Worm (Caenorhabditis elegans) whole organism, L3 larva: ENCODE measurements around the gene C09E7.10.
A peak's percentile ranks its signal among the peaks of the same experiment; 100 is the strongest.

ENCODE experiments used
- aly-2 ChIP-seq: fragments of 150-350 bp; optimal IDR thresholded peaks from 2 replicates; lab custom pipeline; 2014; ENCODE audit warnings: missing biosample characterization, missing genetic modification characterization
- ama-1 ChIP-seq: fragments of 150-350 bp; optimal IDR thresholded peaks from 2 replicates; lab custom pipeline; 2018
- ceh-16 ChIP-seq: sonication (generic microtip); optimal IDR thresholded peaks from 2 replicates; lab custom pipeline; 2017; ENCODE audit warnings: missing biosample characterization, missing genetic modification characterization
- ceh-9 ChIP-seq: sonication (generic microtip); optimal IDR thresholded peaks from 2 replicates; lab custom pipeline; 2018; ENCODE audit warnings: missing biosample characterization, missing genetic modification characterization
- daf-12 ChIP-seq: fragments of 150-350 bp; optimal IDR thresholded peaks from 2 replicates; lab custom pipeline; 2014; ENCODE audit warnings: missing biosample characterization, missing genetic modification reagents, missing genetic modification characterization
- egl-27 ChIP-seq: sonication (generic microtip); optimal IDR thresholded peaks from 4 replicates; lab custom pipeline; 2017; ENCODE audit warnings: missing biosample characterization, missing genetic modification reagents, missing genetic modification characterization
- elt-2 ChIP-seq: sonication (generic microtip); optimal IDR thresholded peaks from 2 replicates; lab custom pipeline; 2016; ENCODE audit warnings: missing genetic modification reagents, mild to moderate bottlenecking, missing genetic modification characterization, missing compliant biosample characterization
- eor-1 ChIP-seq, 2 experiments: fragments of 150-350 bp; optimal IDR thresholded peaks; 2 replicates each; lab custom pipeline; 2014 to 2018; ENCODE audit warnings: missing biosample characterization in 2 of 2, missing genetic modification characterization in 2 of 2
- fkh-10 ChIP-seq: sonication (generic microtip); optimal IDR thresholded peaks from 2 replicates; lab custom pipeline; 2017; ENCODE audit warnings: missing biosample characterization, missing genetic modification reagents, missing genetic modification characterization
- fos-1 ChIP-seq: fragments of 150-350 bp; optimal IDR thresholded peaks from 2 replicates; lab custom pipeline; 2014; ENCODE audit warnings: missing biosample characterization, missing genetic modification characterization
- hmg-11 ChIP-seq: sonication (generic microtip); optimal IDR thresholded peaks from 2 replicates; lab custom pipeline; 2016; ENCODE audit warnings: missing genetic modification characterization, missing compliant biosample characterization
- jun-1 ChIP-seq: fragments of 150-350 bp; optimal IDR thresholded peaks from 2 replicates; lab custom pipeline; 2014; ENCODE audit warnings: missing biosample characterization, missing genetic modification reagents, missing genetic modification characterization
- lin-15B ChIP-seq: fragments of 150-350 bp; optimal IDR thresholded peaks from 2 replicates; lab custom pipeline; 2014; ENCODE audit warnings: missing biosample characterization, missing genetic modification characterization
- lsy-12 ChIP-seq: sonication (generic microtip); optimal IDR thresholded peaks from 2 replicates; lab custom pipeline; 2016; ENCODE audit warnings: mild to moderate bottlenecking, missing genetic modification characterization, missing compliant biosample characterization
- mdl-1 ChIP-seq: fragments of 150-350 bp; optimal IDR thresholded peaks from 2 replicates; lab custom pipeline; 2014; ENCODE audit warnings: missing biosample characterization, missing genetic modification characterization
- nhr-12 ChIP-seq: fragments of 150-350 bp; optimal IDR thresholded peaks from 2 replicates; lab custom pipeline; 2014; ENCODE audit warnings: missing biosample characterization, missing genetic modification characterization
- nhr-23 ChIP-seq: fragments of 150-350 bp; optimal IDR thresholded peaks from 2 replicates; lab custom pipeline; 2014; ENCODE audit warnings: missing biosample characterization, missing genetic modification reagents, missing genetic modification characterization
- nhr-237 ChIP-seq: fragments of 150-350 bp; optimal IDR thresholded peaks from 2 replicates; lab custom pipeline; 2014; ENCODE audit warnings: missing biosample characterization, missing genetic modification characterization
- nhr-28 ChIP-seq: fragments of 150-350 bp; optimal IDR thresholded peaks from 2 replicates; lab custom pipeline; 2014; ENCODE audit warnings: missing biosample characterization, missing genetic modification characterization
- nhr-43 ChIP-seq: sonication (generic microtip); optimal IDR thresholded peaks from 2 replicates; lab custom pipeline; 2016; ENCODE audit warnings: mild to moderate bottlenecking, missing genetic modification characterization, missing compliant biosample characterization; ENCODE audit not compliant: poor library complexity, severe bottlenecking
- nhr-67 ChIP-seq: fragments of 150-350 bp; optimal IDR thresholded peaks from 2 replicates; lab custom pipeline; 2014; ENCODE audit warnings: missing biosample characterization, missing genetic modification characterization
- nhr-76 ChIP-seq: fragments of 150-350 bp; sonication (generic microtip); optimal IDR thresholded peaks from 5 replicates; lab custom pipeline; 2014; ENCODE audit warnings: missing biosample characterization, missing genetic modification characterization
- nhr-77 ChIP-seq: fragments of 150-350 bp; optimal IDR thresholded peaks from 2 replicates; lab custom pipeline; 2014; ENCODE audit warnings: missing biosample characterization, missing genetic modification characterization
- pha-4 ChIP-seq: fragments of 150-350 bp; optimal IDR thresholded peaks from 2 replicates; lab custom pipeline; 2014; ENCODE audit warnings: missing biosample characterization, missing genetic modification reagents, missing genetic modification characterization
- pqm-1 ChIP-seq: fragments of 150-350 bp; optimal IDR thresholded peaks from 2 replicates; lab custom pipeline; 2017; ENCODE audit warnings: missing biosample characterization, missing genetic modification characterization, inconsistent platforms
- skn-1 ChIP-seq: fragments of 150-350 bp; optimal IDR thresholded peaks from 2 replicates; lab custom pipeline; 2014; ENCODE audit warnings: missing biosample characterization, missing genetic modification characterization
- snpc-4 ChIP-seq: fragments of 150-350 bp; optimal IDR thresholded peaks from 2 replicates; lab custom pipeline; 2014; ENCODE audit warnings: missing biosample characterization, missing genetic modification characterization
- unc-39 ChIP-seq: sonication (generic microtip); optimal IDR thresholded peaks from 4 replicates; lab custom pipeline; 2017; ENCODE audit warnings: missing biosample characterization, missing genetic modification characterization
- unc-62 ChIP-seq: fragments of 150-350 bp; sonication (generic microtip); optimal IDR thresholded peaks from 4 replicates; lab custom pipeline; 2014; ENCODE audit warnings: missing biosample characterization, missing genetic modification reagents, missing genetic modification characterization
- zag-1 ChIP-seq: fragments of 150-350 bp; optimal IDR thresholded peaks from 2 replicates; lab custom pipeline; 2014; ENCODE audit warnings: missing biosample characterization, missing genetic modification characterization
- ztf-11 ChIP-seq: fragments of 150-350 bp; optimal IDR thresholded peaks from 2 replicates; lab custom pipeline; 2014; ENCODE audit warnings: missing biosample characterization, missing genetic modification characterization
- ztf-4 ChIP-seq: fragments of 150-350 bp; optimal IDR thresholded peaks from 2 replicates; lab custom pipeline; 2014; ENCODE audit warnings: missing biosample characterization, missing genetic modification characterization

Gene C09E7.10

DNA sequence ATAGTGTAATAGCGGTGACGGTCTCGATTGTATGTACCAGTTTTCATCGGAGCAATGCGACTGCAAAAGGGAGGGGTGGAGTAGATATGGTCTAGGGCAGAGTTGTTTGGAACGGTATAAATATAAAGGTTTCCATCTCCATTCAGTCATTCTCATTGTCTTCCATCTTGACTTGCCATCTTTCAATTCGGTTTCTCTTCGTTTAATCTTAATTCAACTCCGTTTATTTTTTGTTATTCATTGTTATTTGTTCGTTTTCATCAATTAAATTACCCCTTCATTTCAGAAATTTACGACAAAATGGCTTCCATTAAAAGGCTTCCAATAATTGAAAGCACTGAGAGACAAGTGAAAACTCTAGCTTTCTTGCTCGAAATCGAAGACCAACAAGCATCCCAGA, 11.2 kb upstream of the C09E7.10 start, which contains the start of gene C09E7.11:
Gene C09E7.11 (plus strand): TSS at position 301 of the 400 bp plus-strand sequence.
- TF ChIP-seq ceh-16 (tag; lab: Kevin White, UChicago) (no peak), ama-1 (no peak), nhr-77 (tag; lab: Kevin White, UChicago) (no peak), fos-1 (tag; lab: Kevin White, UChicago) (no peak), unc-62 (no peak), elt-2 (tag; lab: Kevin White, UChicago) (no peak), ztf-4 (tag; lab: Kevin White, UChicago) (no peak), unc-39 (tag; lab: Kevin White, UChicago) (no peak), pha-4 (tag; lab: Kevin White, UChicago) (no peak), nhr-237 (no peak), fkh-10 (GFP tag; lab: Kevin White, UChicago) (no peak), nhr-12 (tag; lab: Kevin White, UChicago) (no peak), nhr-43 (tag; lab: Kevin White, UChicago) (no peak), nhr-28 (tag; lab: Kevin White, UChicago) (no peak), zag-1 (tag; lab: Kevin White, UChicago) (no peak), daf-12 (tag; lab: Kevin White, UChicago) (no peak), ceh-9 (tag; lab: Kevin White, UChicago) (no peak), ztf-11 (tag; lab: Kevin White, UChicago) (no peak), hmg-11 (tag; lab: Kevin White, UChicago) (no peak)

DNA sequence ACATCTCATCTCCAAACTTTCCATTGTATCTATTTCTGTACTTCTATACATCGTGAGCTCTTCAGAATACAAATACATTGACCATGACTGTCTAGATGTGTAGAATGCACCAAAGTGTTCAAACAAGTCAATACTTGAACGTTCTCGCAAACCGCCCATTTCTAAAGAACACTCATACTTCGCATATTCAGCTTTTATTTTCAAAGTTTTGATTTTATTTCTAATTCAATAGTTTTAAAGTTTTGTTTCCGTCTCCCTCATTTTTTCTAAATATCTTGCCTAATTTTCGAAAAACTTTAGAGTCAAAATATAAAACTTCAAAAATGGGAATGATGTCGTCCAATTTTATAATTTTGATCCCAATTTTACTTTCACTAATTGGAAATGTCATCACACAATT, 8.1 kb upstream of the C09E7.10 start, which contains the start of gene pqn-10:
Gene pqn-10 (plus strand): TSS at position 301 of the 400 bp plus-strand sequence.
- TF ChIP-seq unc-62 (no peak), ztf-11 (tag; lab: Kevin White, UChicago) (no peak), nhr-76 (tag; lab: Kevin White, UChicago) (no peak), snpc-4 (tag; lab: Kevin White, UChicago) (no peak), nhr-12 (tag; lab: Kevin White, UChicago) (no peak), hmg-11 (tag; lab: Kevin White, UChicago) (no peak), nhr-67 (no peak), lin-15B (tag; lab: Kevin White, UChicago) (no peak), eor-1 (tag; optimal IDR thresholded peaks at IDR 0.05; lab: Kevin White, UChicago) (no peak)
- TF ChIP-seq, all 47 proteins: peak for 0

DNA sequence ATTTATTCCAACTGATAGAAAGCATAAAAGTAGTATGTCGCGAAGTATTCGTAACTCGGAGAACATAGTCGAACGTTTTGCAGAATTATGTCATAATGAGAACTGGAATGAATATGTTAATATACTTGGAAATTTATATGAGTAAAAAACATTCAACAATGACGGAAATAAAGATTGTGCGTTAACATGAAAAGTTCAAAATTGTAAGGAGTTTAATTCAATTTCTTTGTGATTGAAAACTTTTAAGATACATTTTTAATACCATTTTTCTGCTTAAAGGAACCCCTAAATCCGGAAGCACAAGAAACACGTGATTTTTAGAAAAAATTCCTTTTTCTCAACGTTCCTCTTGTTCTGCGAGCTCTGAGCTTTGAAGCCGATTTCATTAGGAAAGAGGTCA, 5.7 kb upstream of the C09E7.10 start, which contains the start of gene oig-1:
Gene oig-1 (minus strand): TSS at position 101 of the 400 bp plus-strand sequence.
- TF ChIP-seq eor-1 (tag; optimal IDR thresholded peaks at IDR 0.05; lab: Kevin White, UChicago) (no peak), mdl-1 (tag; lab: Kevin White, UChicago) (no peak), jun-1 (tag; lab: Kevin White, UChicago) (no peak), pqm-1 (tag; lab: Kevin White, UChicago) (no peak), daf-12 (tag; lab: Kevin White, UChicago) (no peak), egl-27 (tag; lab: Kevin White, UChicago) (no peak), skn-1 (tag; lab: Kevin White, UChicago) (no peak), ceh-16 (tag; lab: Kevin White, UChicago) (no peak), nhr-12 (tag; lab: Kevin White, UChicago) (no peak), ztf-4 (tag; lab: Kevin White, UChicago) (no peak), nhr-67 (no peak), unc-39 (tag; lab: Kevin White, UChicago) (no peak), ztf-11 (tag; lab: Kevin White, UChicago) (no peak)

DNA sequence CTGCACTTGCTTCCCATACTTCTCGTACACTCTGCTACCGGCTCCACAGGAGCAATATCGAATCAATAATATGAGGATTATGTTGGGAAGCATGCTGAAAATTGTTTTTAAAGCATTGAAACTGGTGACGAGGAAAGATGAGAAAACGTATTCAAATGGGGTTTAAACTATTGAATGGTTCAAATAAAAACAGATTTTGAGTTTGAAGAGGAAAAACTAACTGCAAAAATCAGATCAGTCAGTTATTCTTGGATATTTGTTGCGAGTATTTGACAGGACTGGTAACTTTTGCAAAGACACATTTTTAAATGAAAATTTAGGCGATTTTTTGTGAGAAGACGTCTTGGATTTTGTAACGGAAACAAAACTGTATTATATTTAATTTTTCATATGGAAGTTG, 5.2 kb downstream of the C09E7.10 start, which contains the start of gene acr-5:
Gene acr-5 (minus strand): TSS at position 101 of the 400 bp plus-strand sequence.
- TF ChIP-seq lsy-12 (tag; lab: Kevin White, UChicago) (no peak), fkh-10 (GFP tag; lab: Kevin White, UChicago) (no peak), nhr-23 (tag; lab: Kevin White, UChicago) (no peak), aly-2 (tag; lab: Kevin White, UChicago) (no peak), ama-1 (no peak)
- TF ChIP-seq, all 47 proteins: peak for 0

DNA sequence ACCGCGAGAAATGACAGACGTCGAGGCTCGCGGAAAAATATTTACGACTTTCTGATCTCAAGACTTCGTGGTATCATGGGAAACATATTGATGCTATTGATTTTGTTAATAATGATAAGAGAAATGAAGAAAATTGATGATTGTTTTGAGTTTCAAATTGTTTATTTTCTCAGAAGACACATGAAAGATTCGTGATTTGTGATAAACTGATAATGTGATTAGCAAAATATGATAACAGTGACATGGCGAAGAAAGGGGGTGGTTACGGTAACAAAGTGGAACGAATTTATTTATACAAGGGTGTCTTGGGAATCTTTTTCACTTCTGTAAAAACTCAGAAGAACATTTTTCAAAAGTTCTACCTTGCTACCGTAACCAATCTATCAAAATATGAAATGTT, 10.5 kb downstream of the C09E7.10 start:
- TF ChIP-seq elt-2 (tag; lab: Kevin White, UChicago): peak; percentile 11
- no peak for TF ChIP-seq snpc-4 (tag; lab: Kevin White, UChicago)
- TF ChIP-seq nhr-43 (tag; lab: Kevin White, UChicago): peak; percentile 51
- no peak for TF ChIP-seq ceh-16 (tag; lab: Kevin White, UChicago)
- no peak for TF ChIP-seq nhr-28 (tag; lab: Kevin White, UChicago)
- TF ChIP-seq, all 47 proteins: peak for 2
